Worm (Caenorhabditis elegans): ENCODE measurements around the gene F40G9.15.

DNA sequence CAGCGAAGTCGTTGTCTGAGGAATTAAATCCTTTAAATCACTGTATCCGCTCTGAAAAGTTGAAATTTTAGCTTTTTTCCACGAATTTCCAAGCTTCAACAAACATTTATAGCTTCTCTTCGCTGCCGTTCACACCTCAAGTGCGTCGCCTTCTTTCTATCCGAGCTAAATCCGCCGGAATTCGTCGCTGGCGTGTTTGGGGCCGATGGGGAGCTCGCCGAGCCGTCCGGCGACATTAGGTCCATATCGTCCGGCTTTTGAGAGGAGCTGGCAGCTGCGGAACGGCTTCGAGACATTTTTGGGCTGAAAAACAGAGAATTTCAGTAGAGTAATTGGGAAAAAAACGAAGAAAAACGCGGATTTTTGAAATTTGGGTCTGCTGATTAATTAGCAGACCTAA is 5.6 kb downstream of the F40G9.15 start, which contains the start of gene mxl-2:
- TF ChIP-seq Y95B8A.8 (GFP tag; IDR thresholded peaks at IDR 0.05) (no peak), Y67H2A.10 (GFP tag; conservative IDR thresholded peaks at IDR 0.05) (no peak), pbrm-1 (GFP tag; IDR thresholded peaks at IDR 0.05) (no peak), ama-1 (optimal IDR thresholded peaks at IDR 0.05) (no peak), ama-1 (GFP tag; optimal IDR thresholded peaks at IDR 0.05) (no peak), F52B5.7 (tag; optimal IDR thresholded peaks at IDR 0.05) (no peak)

Data from whole organism, young adult.